Worm (Caenorhabditis elegans): ENCODE measurements around the gene col-88.

Gene col-88

ce11 chrIII:63584-64316 is 22.9 kb downstream of the col-88 start:
- TF ChIP-seq madf-5 (GFP tag; IDR thresholded peaks at IDR 0.05), result 0 out of 4 replicates have a peak, but pooled peaks of 1 of the 2 experiments have one; percentile 59
- no peak for TF ChIP-seq ces-1 (GFP tag; optimal IDR thresholded peaks at IDR 0.05)
- TF ChIP-seq tra-1 (GFP tag; IDR thresholded peaks at IDR 0.05), result 0 out of 2 replicates have a peak, but pooled peaks have one; percentile 26
- TF ChIP-seq aha-1 (tag), result peak; percentile 94
- 0 out of 2 replicates have a peak, but pooled peaks have one; percentile 32 for TF ChIP-seq dmd-8 (GFP tag; IDR thresholded peaks at IDR 0.05)
- peak; percentile 21 for TF ChIP-seq sdz-12 (GFP tag; optimal IDR thresholded peaks at IDR 0.05)
- peak; percentile 39; the same call in 1 of the 2 replicates for TF ChIP-seq hmg-1.1 (GFP tag; IDR thresholded peaks at IDR 0.05)
- TF ChIP-seq lim-7 (GFP tag; IDR thresholded peaks at IDR 0.05), result peak; percentile 37; the same call in 1 of the 2 replicates
- TF ChIP-seq egl-27 (tag; optimal IDR thresholded peaks at IDR 0.05), result no peak
- peak; percentile 32; the same call in 1 of the 2 replicates for TF ChIP-seq ZK337.2 (GFP tag; IDR thresholded peaks at IDR 0.05)
- no peak for TF ChIP-seq php-3 (GFP tag; IDR thresholded peaks at IDR 0.05)
- peak; percentile 78 for TF ChIP-seq zfp-3 (GFP tag; conservative IDR thresholded peaks at IDR 0.05)
- peak; percentile 69 for TF ChIP-seq T26A8.4 (GFP tag; IDR thresholded peaks at IDR 0.05)
- no peak for TF ChIP-seq snpc-4 (tag; optimal IDR thresholded peaks at IDR 0.05)
- TF ChIP-seq egl-43 (GFP tag; IDR thresholded peaks at IDR 0.05), result peak; percentile 68; the same call in 1 of the 2 replicates
- peak; percentile 1 for TF ChIP-seq duxl-1 (tag; optimal IDR thresholded peaks at IDR 0.05; ENCODE audit: poor library complexity)
- peak; percentile 95 for TF ChIP-seq set-16 (GFP tag; IDR thresholded peaks at IDR 0.05)
- no peak for TF ChIP-seq nhr-42 (GFP tag; IDR thresholded peaks at IDR 0.05)
- peak; percentile 33; the same call in 1 of the 2 replicates for TF ChIP-seq lin-38 (GFP tag; IDR thresholded peaks at IDR 0.05)
- TF ChIP-seq Y48G9A.11 (GFP tag; IDR thresholded peaks at IDR 0.05), result peak; percentile 55
- peak; percentile 35; the same call in 1 of the 2 replicates for TF ChIP-seq ctbp-1 (GFP tag; IDR thresholded peaks at IDR 0.05)

ce11 chrIII:64747-65625 is 24.1 kb downstream of the col-88 start:
- TF ChIP-seq arid-1 (GFP tag; conservative IDR thresholded peaks at IDR 0.05) (0 out of 2 replicates have a peak, but pooled peaks have one; percentile 2), rbr-2 (tag; optimal IDR thresholded peaks at IDR 0.05) (no peak), mxl-2 (GFP tag; conservative IDR thresholded peaks at IDR 0.05) (no peak), mdt-29 (GFP tag; IDR thresholded peaks at IDR 0.05) (0 out of 2 replicates have a peak, but pooled peaks have one; percentile 25), nhr-25 (tag; optimal IDR thresholded peaks at IDR 0.05; ENCODE audit: borderline replicate concordance, insufficient read depth) (peak; percentile 26), attf-4 (tag; optimal IDR thresholded peaks at IDR 0.05) (no peak), gei-8 (GFP tag; optimal IDR thresholded peaks at IDR 0.05) (no peak), ama-1 (optimal IDR thresholded peaks at IDR 0.05) (peak; percentile 60), lin-29 (GFP tag; IDR thresholded peaks at IDR 0.05) (no peak), F49E8.2 (tag; optimal IDR thresholded peaks at IDR 0.05; ENCODE audit: borderline replicate concordance) (no peak), duxl-1 (tag; optimal IDR thresholded peaks at IDR 0.05; ENCODE audit: poor library complexity) (no peak), F44E2.7 (GFP tag; IDR thresholded peaks at IDR 0.05) (no peak), ztf-7 (tag; optimal IDR thresholded peaks at IDR 0.05) (no peak), saeg-2 (GFP tag; IDR thresholded peaks at IDR 0.05) (no peak), ctbp-1 (GFP tag; IDR thresholded peaks at IDR 0.05) (no peak; the same call in 1 of the 2 replicates), cey-2 (tag; optimal IDR thresholded peaks at IDR 0.05; ENCODE audit: borderline replicate concordance, insufficient read depth) (no peak), lin-15B (tag; optimal IDR thresholded peaks at IDR 0.05) (no peak), mxl-3 (GFP tag; optimal IDR thresholded peaks at IDR 0.05) (no peak), zip-11 (GFP tag; IDR thresholded peaks at IDR 0.05) (no peak), R02D3.7 (tag; optimal IDR thresholded peaks at IDR 0.05) (no peak), T26A8.4 (GFP tag; IDR thresholded peaks at IDR 0.05) (no peak; the same call in 1 of the 2 replicates), T20F7.1 (GFP tag; optimal IDR thresholded peaks at IDR 0.05) (no peak), F10B5.3 (tag; optimal IDR thresholded peaks at IDR 0.05) (no peak), lin-13 (GFP tag; optimal IDR thresholded peaks at IDR 0.05) (no peak), Y105C5A.15 (GFP tag; IDR thresholded peaks at IDR 0.05) (no peak), madf-5 (GFP tag; IDR thresholded peaks at IDR 0.05) (0 out of 4 replicates have a peak, but pooled peaks of 1 of the 2 experiments have one; percentile 5), tag-97 (GFP tag; IDR thresholded peaks at IDR 0.05) (no peak), unc-130 (GFP tag; optimal IDR thresholded peaks at IDR 0.05) (no peak)

All from whole organism, L4 larva.